Worm (Caenorhabditis elegans): ENCODE results near the gene F38H4.3.

- no peak for TF ChIP-seq snpc-4 (GFP tag; optimal IDR thresholded peaks at IDR 0.05)
- TF ChIP-seq snpc-4 (tag; optimal IDR thresholded peaks at IDR 0.05) = no peak
- TF ChIP-seq ceh-40 (GFP tag; IDR thresholded peaks at IDR 0.05) = no peak
- TF ChIP-seq nhr-90 (tag; optimal IDR thresholded peaks at IDR 0.05) = no peak
- no peak for TF ChIP-seq pha-4 (tag; optimal IDR thresholded peaks at IDR 0.05)
- no peak for TF ChIP-seq Y53G8AR.9 (GFP tag; conservative IDR thresholded peaks at IDR 0.05)
- no peak for TF ChIP-seq F37B4.10 (GFP tag; IDR thresholded peaks at IDR 0.05)
- no peak for TF ChIP-seq lir-1 (GFP tag; conservative IDR thresholded peaks at IDR 0.05)
- TF ChIP-seq die-1 (tag; optimal IDR thresholded peaks at IDR 0.05) = no peak
- no peak for TF ChIP-seq mel-28 (tag; optimal IDR thresholded peaks at IDR 0.05; ENCODE audit: borderline replicate concordance)
- no peak for TF ChIP-seq K11D2.4 (GFP tag; IDR thresholded peaks at IDR 0.05)
Observed at ce11 chrIV:11868452-11868851, 26.2 kb downstream of the F38H4.3 start.

All from whole organism, young adult.